Worm (Caenorhabditis elegans) whole organism, young adult: ENCODE measurements around the gene col-3.

Source experiments
- B0336.3 ChIP-seq: fragments of 200-800 bp; sonication (Bioruptor generic); IDR thresholded peaks from 2 replicates; pipeline ENCODE4 v1.3.6; 2022; ENCODE audit warnings: missing genetic modification characterization, missing compliant biosample characterization
- C17E4.6 ChIP-seq: fragments of 200-800 bp; sonication (Bioruptor generic); IDR thresholded peaks from 2 replicates; pipeline ENCODE4 v1.3.6; 2022; ENCODE audit warnings: missing genetic modification reagents, missing genetic modification characterization, missing compliant biosample characterization
- F55B11.4 ChIP-seq: sonication (generic microtip); optimal IDR thresholded peaks from 2 replicates; lab custom pipeline; 2016; ENCODE audit warnings: missing compliant biosample characterization, missing genetic modification characterization, borderline replicate concordance; ENCODE audit not compliant: insufficient read depth
- T26A5.8 ChIP-seq: sonication (generic microtip); optimal IDR thresholded peaks from 2 replicates; lab custom pipeline; 2016; ENCODE audit warnings: missing genetic modification characterization, missing compliant biosample characterization
- Y53F4B.3 ChIP-seq: fragments of 200-800 bp; sonication (Bioruptor generic); IDR thresholded peaks from 2 replicates; pipeline ENCODE4 v1.3.6; 2022; ENCODE audit warnings: missing genetic modification reagents, missing genetic modification characterization, missing compliant biosample characterization
- Y56A3A.18 ChIP-seq: fragments of 200-800 bp; sonication (Bioruptor generic); IDR thresholded peaks from 2 replicates; pipeline ENCODE4 v1.3.6; 2022; ENCODE audit warnings: missing genetic modification reagents, missing genetic modification characterization, missing compliant biosample characterization
- Y67H2A.10 ChIP-seq: fragments of 200-800 bp; sonication (Bioruptor generic); conservative IDR thresholded peaks from 2 replicates; pipeline ENCODE4 v1.3.6; 2022; ENCODE audit warnings: missing genetic modification reagents, missing genetic modification characterization, missing compliant biosample characterization
- akir-1 ChIP-seq: fragments of 200-800 bp; sonication (Bioruptor generic); optimal IDR thresholded peaks from 2 replicates; lab custom pipeline; 2018; ENCODE audit warnings: mild to moderate bottlenecking, missing genetic modification characterization, moderate library complexity, missing compliant biosample characterization
- ama-1 ChIP-seq, 3 experiments: fragments of 150-350 bp in 1 of 3; sonication (generic microtip) in 2 of 3; optimal IDR thresholded peaks; 2 replicates each; lab custom pipeline; 2014 to 2018; ENCODE audit warnings: missing biosample characterization in 2 of 3, missing genetic modification characterization in 2 of 3, missing genetic modification reagents in 2 of 3
- aptf-2 ChIP-seq: fragments of 200-800 bp; sonication (Bioruptor generic); conservative IDR thresholded peaks from 2 replicates; pipeline ENCODE4 v1.3.6; 2022; ENCODE audit warnings: missing genetic modification reagents, missing genetic modification characterization, missing compliant biosample characterization
- attf-5 ChIP-seq: fragments of 200-800 bp; sonication (Bioruptor generic); optimal IDR thresholded peaks from 2 replicates; lab custom pipeline; 2018; ENCODE audit warnings: mild to moderate bottlenecking, missing genetic modification characterization, missing compliant biosample characterization
- dox-1 ChIP-seq: fragments of 200-800 bp; sonication (Bioruptor generic); IDR thresholded peaks from 2 replicates; pipeline ENCODE4 v1.3.6; 2022; ENCODE audit warnings: missing genetic modification reagents, missing genetic modification characterization, missing compliant biosample characterization
- dpl-1 ChIP-seq: fragments of 150-350 bp; optimal IDR thresholded peaks from 2 replicates; lab custom pipeline; 2014; ENCODE audit warnings: missing biosample characterization, missing genetic modification reagents, missing genetic modification characterization
- egl-18 ChIP-seq: fragments of 200-800 bp; sonication (Bioruptor generic); IDR thresholded peaks from 2 replicates; pipeline ENCODE4 v1.3.6; 2022; ENCODE audit warnings: missing genetic modification reagents, missing genetic modification characterization, missing compliant biosample characterization
- egrh-3 ChIP-seq: fragments of 200-800 bp; sonication (Bioruptor generic); IDR thresholded peaks from 2 replicates; pipeline ENCODE4 v1.3.6; 2022; ENCODE audit warnings: missing genetic modification reagents, missing genetic modification characterization, missing compliant biosample characterization
- ekl-4 ChIP-seq: fragments of 200-800 bp; sonication (Bioruptor generic); IDR thresholded peaks from 2 replicates; pipeline ENCODE4 v1.3.6; 2022; ENCODE audit warnings: missing genetic modification reagents, missing genetic modification characterization, missing compliant biosample characterization
- hlh-26 ChIP-seq: fragments of 200-800 bp; sonication (Bioruptor generic); conservative IDR thresholded peaks from 2 replicates; pipeline ENCODE4 v1.3.6; 2022; ENCODE audit warnings: missing genetic modification reagents, missing genetic modification characterization, missing compliant biosample characterization
- hmg-1.2 ChIP-seq: fragments of 200-800 bp; sonication (Bioruptor generic); IDR thresholded peaks from 2 replicates; pipeline ENCODE4 v1.3.6; 2022; ENCODE audit warnings: missing genetic modification reagents, missing genetic modification characterization, missing compliant biosample characterization
- hmg-20 ChIP-seq: fragments of 200-800 bp; sonication (Bioruptor generic); IDR thresholded peaks from 2 replicates; pipeline ENCODE4 v1.3.6; 2022; ENCODE audit warnings: missing genetic modification reagents, missing genetic modification characterization, missing compliant biosample characterization
- hrde-1 ChIP-seq: sonication (generic microtip); optimal IDR thresholded peaks from 2 replicates; lab custom pipeline; 2016; ENCODE audit warnings: missing genetic modification characterization, mild to moderate bottlenecking, missing compliant biosample characterization, moderate library complexity, missing genotype, missing genetic modification reagents, borderline replicate concordance
- let-526 ChIP-seq: fragments of 200-800 bp; sonication (Bioruptor generic); IDR thresholded peaks from 2 replicates; pipeline ENCODE4 v1.3.6; 2022; ENCODE audit warnings: missing genetic modification reagents, missing genetic modification characterization, missing compliant biosample characterization
- let-607 ChIP-seq, 2 experiments: fragments of 200-800 bp in 1 of 2; sonication (Bioruptor generic) in 1 of 2; sonication (generic microtip) in 1 of 2; optimal IDR thresholded peaks; 2 replicates each; lab custom pipeline; 2016 to 2018; ENCODE audit warnings: mild to moderate bottlenecking in 2 of 2, missing compliant biosample characterization in 2 of 2, missing genetic modification characterization in 2 of 2, moderate library complexity in 2 of 2, missing genotype in 1 of 2
- lin-26 ChIP-seq: fragments of 200-800 bp; sonication (Bioruptor generic); IDR thresholded peaks from 2 replicates; pipeline ENCODE4 v1.3.6; 2022; ENCODE audit warnings: missing genetic modification reagents, missing genetic modification characterization, missing compliant biosample characterization
- lin-54 ChIP-seq: fragments of 200-800 bp; sonication (Bioruptor generic); optimal IDR thresholded peaks from 2 replicates; lab custom pipeline; 2018; ENCODE audit warnings: mild to moderate bottlenecking, missing genetic modification characterization, missing compliant biosample characterization
- nhr-80 ChIP-seq: sonication (generic microtip); optimal IDR thresholded peaks from 2 replicates; lab custom pipeline; 2016; ENCODE audit warnings: missing genetic modification characterization, missing compliant biosample characterization
- pha-4 ChIP-seq: fragments of 150-350 bp; sonication (generic microtip); optimal IDR thresholded peaks from 2 replicates; lab custom pipeline; 2014; ENCODE audit warnings: missing biosample characterization, missing genetic modification reagents, missing genetic modification characterization
- rec-8 ChIP-seq, 2 experiments: sonication (generic microtip); optimal IDR thresholded peaks; 2 replicates each; lab custom pipeline; 2016; ENCODE audit warnings: mild to moderate bottlenecking in 2 of 2, missing genetic modification characterization in 2 of 2, missing genetic modification reagents in 2 of 2, missing genotype in 2 of 2, missing biosample characterization in 1 of 2, missing compliant biosample characterization in 1 of 2, moderate library complexity in 1 of 2
- rpc-1 ChIP-seq, 2 experiments: fragments of 150-350 bp in 1 of 2; sonication (generic microtip) in 1 of 2; optimal IDR thresholded peaks; 2 replicates each; lab custom pipeline; 2014 to 2018; ENCODE audit warnings: missing biosample characterization in 1 of 2, missing genetic modification characterization in 1 of 2, missing genetic modification reagents in 1 of 2, missing genotype in 1 of 2
- sea-2 ChIP-seq: fragments of 200-800 bp; sonication (Bioruptor generic); IDR thresholded peaks from 2 replicates; pipeline ENCODE4 v1.3.6; 2022; ENCODE audit warnings: missing genetic modification characterization, missing compliant biosample characterization
- tbp1 ChIP-seq: fragments of 200-800 bp; sonication (Bioruptor generic); optimal IDR thresholded peaks from 2 replicates; lab custom pipeline; 2018; ENCODE audit warnings: mild to moderate bottlenecking, missing genetic modification characterization, missing compliant biosample characterization
- tbx-9 ChIP-seq: sonication (generic microtip); optimal IDR thresholded peaks from 2 replicates; lab custom pipeline; 2016; ENCODE audit warnings: borderline replicate concordance, missing genetic modification characterization, inconsistent platforms, missing compliant biosample characterization
- tlf-1 ChIP-seq: fragments of 200-800 bp; sonication (Bioruptor generic); optimal IDR thresholded peaks from 2 replicates; lab custom pipeline; 2018; ENCODE audit warnings: mild to moderate bottlenecking, missing genetic modification characterization, missing compliant biosample characterization
- unc-130 ChIP-seq: sonication (generic microtip); optimal IDR thresholded peaks from 2 replicates; lab custom pipeline; 2016; ENCODE audit warnings: missing genetic modification reagents, missing genetic modification characterization, missing compliant biosample characterization
- ztf-18 ChIP-seq: sonication (generic microtip); optimal IDR thresholded peaks from 2 replicates; lab custom pipeline; 2016; ENCODE audit warnings: missing genotype, mild to moderate bottlenecking, missing genetic modification characterization, missing compliant biosample characterization
- ztf-28 ChIP-seq: fragments of 200-800 bp; sonication (Bioruptor generic); IDR thresholded peaks from 2 replicates; pipeline ENCODE4 v1.3.6; 2022; ENCODE audit warnings: missing genetic modification reagents, missing genetic modification characterization, missing compliant biosample characterization

Gene col-3

ce11 chrIV:8822598-8822997 is 2.0 kb upstream of the col-3 start:
- TF ChIP-seq akir-1 (GFP tag; lab: Kevin White, UChicago) (no peak), T26A5.8 (tag; lab: Kevin White, UChicago) (no peak), Y67H2A.10 (GFP tag; lab: Robert Waterston, UW) (no peak), ekl-4 (GFP tag; lab: Robert Waterston, UW) (no peak), egrh-3 (GFP tag; lab: Robert Waterston, UW) (no peak), rpc-1 (optimal IDR thresholded peaks at IDR 0.05; lab: Kevin White, UChicago) (no peak), rpc-1 (tag; optimal IDR thresholded peaks at IDR 0.05; lab: Kevin White, UChicago) (no peak), pha-4 (tag; lab: Kevin White, UChicago) (no peak), F55B11.4 (tag; lab: Kevin White, UChicago) (no peak), egl-18 (GFP tag; lab: Robert Waterston, UW) (no peak), dox-1 (GFP tag; lab: Robert Waterston, UW) (no peak)

- TF ChIP-seq aptf-2 (GFP tag; lab: Robert Waterston, UW) (no peak), Y56A3A.18 (GFP tag; lab: Robert Waterston, UW) (no peak), hrde-1 (tag; lab: Kevin White, UChicago) (no peak), nhr-80 (tag; lab: Kevin White, UChicago) (no peak), sea-2 (no peak), tlf-1 (GFP tag; lab: Kevin White, UChicago) (no peak), ama-1 (optimal IDR thresholded peaks at IDR 0.05; lab: Kevin White, UChicago) (peak; percentile 32), ama-1 (GFP tag; optimal IDR thresholded peaks at IDR 0.05; lab: Kevin White, UChicago) (no peak)
Measured at ce11 chrIV:8825997-8826605, 1.5 kb downstream of the col-3 start.

ce11 chrIV:8826606-8827000 is 2.0 kb downstream of the col-3 start:
- TF ChIP-seq nhr-80 (tag; lab: Kevin White, UChicago): peak; percentile 17
- no peak for TF ChIP-seq dox-1 (GFP tag; lab: Robert Waterston, UW)
- peak; percentile 19 to 27 for TF ChIP-seq let-607 (tag; optimal IDR thresholded peaks at IDR 0.05; lab: Kevin White, UChicago)
- TF ChIP-seq ztf-18 (tag; lab: Kevin White, UChicago): peak; percentile 69

- no peak for TF ChIP-seq ama-1 (optimal IDR thresholded peaks at IDR 0.05; lab: Kevin White, UChicago)
- no peak for TF ChIP-seq ama-1 (GFP tag; optimal IDR thresholded peaks at IDR 0.05; lab: Kevin White, UChicago)
- TF ChIP-seq Y53F4B.3 (GFP tag; lab: Robert Waterston, UW): no peak
- no peak for TF ChIP-seq dpl-1 (GFP tag; lab: Kevin White, UChicago)
- no peak for TF ChIP-seq C17E4.6 (GFP tag; lab: Robert Waterston, UW)
- TF ChIP-seq rec-8 (tag; optimal IDR thresholded peaks at IDR 0.05; lab: Kevin White, UChicago): no peak
- TF ChIP-seq ztf-28: no peak
- TF ChIP-seq hlh-26: no peak
- TF ChIP-seq let-526: no peak
- no peak for TF ChIP-seq unc-130 (GFP tag; lab: Kevin White, UChicago)
- TF ChIP-seq egl-18 (GFP tag; lab: Robert Waterston, UW): no peak
Measured at ce11 chrIV:8827500-8827899, 2.9 kb downstream of the col-3 start, which contains the start of gene T28C6.7. Gene T28C6.7, plus strand, starts transcription at chrIV:8827800.

- peak; percentile 92 for TF ChIP-seq nhr-80 (tag; lab: Kevin White, UChicago)
- 0 out of 2 replicates have a peak, but pooled peaks have one; percentile 26 for TF ChIP-seq B0336.3 (GFP tag; lab: Robert Waterston, UW)
- TF ChIP-seq ama-1 (optimal IDR thresholded peaks at IDR 0.05; lab: Kevin White, UChicago): no peak
- TF ChIP-seq ama-1 (GFP tag; optimal IDR thresholded peaks at IDR 0.05; lab: Kevin White, UChicago): no peak
- TF ChIP-seq dox-1 (GFP tag; lab: Robert Waterston, UW): peak; percentile 70
- peak; percentile 71 for TF ChIP-seq attf-5 (GFP tag; lab: Kevin White, UChicago)
- peak; percentile 19 to 45 for TF ChIP-seq let-607 (tag; optimal IDR thresholded peaks at IDR 0.05; lab: Kevin White, UChicago)
- TF ChIP-seq hmg-20 (GFP tag; lab: Robert Waterston, UW): no peak
- peak; percentile 11 for TF ChIP-seq lin-54 (GFP tag; lab: Kevin White, UChicago)
- 0 out of 2 replicates have a peak, but pooled peaks have one; percentile 31 for TF ChIP-seq lin-26 (GFP tag; lab: Robert Waterston, UW)
- TF ChIP-seq tbx-9 (tag; lab: Kevin White, UChicago): no peak
- TF ChIP-seq tbp1: peak; percentile 22
- peak; percentile 43; the same call in 1 of the 2 replicates for TF ChIP-seq hmg-1.2
Measured at ce11 chrIV:8830591-8830990, 6.0 kb downstream of the col-3 start, which contains the start of gene T28C6.8. Gene T28C6.8, minus strand, starts transcription at chrIV:8830727.
